Worm (Caenorhabditis elegans) whole organism, young adult: Measurements from ENCODE around the gene T25D10.4.

Experiments
- F57C9.4 ChIP-seq: sonication (generic microtip); optimal IDR thresholded peaks from 2 replicates; lab custom pipeline; 2017; ENCODE audit warnings: mild to moderate bottlenecking, missing genetic modification characterization, missing compliant biosample characterization
- Y67H2A.10 ChIP-seq: fragments of 200-800 bp; sonication (Bioruptor generic); conservative IDR thresholded peaks from 2 replicates; pipeline ENCODE4 v1.3.6; 2022; ENCODE audit warnings: missing genetic modification reagents, missing genetic modification characterization, missing compliant biosample characterization
- Y95B8A.8 ChIP-seq: fragments of 200-800 bp; sonication (Bioruptor generic); IDR thresholded peaks from 2 replicates; pipeline ENCODE4 v1.3.6; 2022; ENCODE audit warnings: missing genetic modification reagents, missing genetic modification characterization, missing compliant biosample characterization
- nfyb-1 ChIP-seq: fragments of 200-800 bp; sonication (Bioruptor generic); IDR thresholded peaks from 2 replicates; pipeline ENCODE4 v1.3.6; 2022; ENCODE audit warnings: missing genetic modification reagents, missing genetic modification characterization, missing compliant biosample characterization
- nhr-120 ChIP-seq: fragments of 200-800 bp; sonication (Bioruptor generic); IDR thresholded peaks from 2 replicates; pipeline ENCODE4 v1.3.6; 2022; ENCODE audit warnings: missing genetic modification characterization, missing compliant biosample characterization
- snpc-4 ChIP-seq, 5 experiments: fragments of 150-350 bp in 1 of 5; sonication (generic microtip) in 4 of 5; optimal IDR thresholded peaks; 2 replicates each; lab custom pipeline; 2014 to 2018; ENCODE audit warnings: missing genetic modification characterization in 5 of 5, missing biosample characterization in 3 of 5, antibody characterized with exemption in 2 of 5, mild to moderate bottlenecking in 2 of 5, missing compliant biosample characterization in 2 of 5, missing genotype in 2 of 5, moderate library complexity in 2 of 5, missing genetic modification reagents in 1 of 5
- unc-130 ChIP-seq: sonication (generic microtip); optimal IDR thresholded peaks from 2 replicates; lab custom pipeline; 2016; ENCODE audit warnings: missing genetic modification reagents, missing genetic modification characterization, missing compliant biosample characterization
- ztf-18 ChIP-seq: sonication (generic microtip); optimal IDR thresholded peaks from 2 replicates; lab custom pipeline; 2016; ENCODE audit warnings: missing genotype, mild to moderate bottlenecking, missing genetic modification characterization, missing compliant biosample characterization
- ztf-22 ChIP-seq: fragments of 200-800 bp; sonication (Bioruptor generic); optimal IDR thresholded peaks from 2 replicates; lab custom pipeline; 2018; ENCODE audit warnings: mild to moderate bottlenecking, missing genetic modification characterization, moderate library complexity, missing compliant biosample characterization

DNA sequence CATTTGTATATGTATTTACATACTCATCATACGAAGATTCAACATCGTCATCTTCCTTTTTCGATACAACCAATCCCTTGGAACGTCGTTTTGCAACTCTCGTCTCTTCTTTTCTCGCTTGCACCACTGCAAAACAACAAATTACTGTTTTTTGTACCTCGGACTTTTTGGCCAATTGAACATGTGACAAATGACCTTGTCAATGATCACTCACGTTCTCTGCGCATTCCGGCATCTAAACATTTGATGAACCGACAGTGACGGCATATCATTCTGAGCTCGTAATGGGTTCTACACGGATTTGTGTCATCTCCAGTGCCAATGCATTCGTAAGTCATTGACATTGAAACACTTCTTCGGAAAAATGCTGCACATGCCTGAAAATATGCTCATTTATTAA is 38.1 kb upstream of the T25D10.4 start:
- no peak for TF ChIP-seq Y67H2A.10 (GFP tag; lab: Robert Waterston, UW)
- TF ChIP-seq snpc-4 (GFP tag; optimal IDR thresholded peaks at IDR 0.05; lab: Kevin White, UChicago), result no peak
- no peak for TF ChIP-seq snpc-4 (tag; optimal IDR thresholded peaks at IDR 0.05; lab: Kevin White, UChicago)
- no peak for TF ChIP-seq ztf-18 (tag; lab: Kevin White, UChicago)
- no peak for TF ChIP-seq unc-130 (GFP tag; lab: Kevin White, UChicago)
- TF ChIP-seq F57C9.4, result no peak
- no peak for TF ChIP-seq nfyb-1
- TF ChIP-seq ztf-22, result no peak
- no peak for TF ChIP-seq Y95B8A.8 (GFP tag; lab: Robert Waterston, UW)
- no peak for TF ChIP-seq nhr-120
